Worm (Caenorhabditis elegans) whole organism, young adult: ENCODE data around the gene ttr-17.

ENCODE experiments used
- F10E7.11 ChIP-seq: sonication (generic microtip); optimal IDR thresholded peaks from 2 replicates; lab custom pipeline; 2017; ENCODE audit warnings: mild to moderate bottlenecking, missing genetic modification characterization, moderate library complexity, missing compliant biosample characterization
- F33H1.4 ChIP-seq: fragments of 200-800 bp; sonication (Bioruptor generic); IDR thresholded peaks from 2 replicates; pipeline ENCODE4 v1.3.6; 2022; ENCODE audit warnings: missing genetic modification reagents, missing genetic modification characterization, missing compliant biosample characterization
- F49E8.2 ChIP-seq: sonication (generic microtip); optimal IDR thresholded peaks from 3 replicates; lab custom pipeline; 2017; ENCODE audit warnings: missing genetic modification characterization, mild to moderate bottlenecking, missing compliant biosample characterization, antibody characterized with exemption, moderate library complexity; ENCODE audit not compliant: insufficient read depth
- K12H6.12 ChIP-seq: fragments of 200-800 bp; sonication (Bioruptor generic); optimal IDR thresholded peaks from 2 replicates; lab custom pipeline; 2018; ENCODE audit warnings: mild to moderate bottlenecking, missing genetic modification characterization, missing compliant biosample characterization
- Y67H2A.10 ChIP-seq: fragments of 200-800 bp; sonication (Bioruptor generic); conservative IDR thresholded peaks from 2 replicates; pipeline ENCODE4 v1.3.6; 2022; ENCODE audit warnings: missing genetic modification reagents, missing genetic modification characterization, missing compliant biosample characterization
- Y79H2A.3 ChIP-seq: fragments of 200-800 bp; sonication (Bioruptor generic); conservative IDR thresholded peaks from 2 replicates; pipeline ENCODE4 v1.3.6; 2022; ENCODE audit warnings: missing genetic modification reagents, missing genetic modification characterization, missing compliant biosample characterization
- Y95B8A.8 ChIP-seq: fragments of 200-800 bp; sonication (Bioruptor generic); IDR thresholded peaks from 2 replicates; pipeline ENCODE4 v1.3.6; 2022; ENCODE audit warnings: missing genetic modification reagents, missing genetic modification characterization, missing compliant biosample characterization
- aptf-3 ChIP-seq: fragments of 200-800 bp; sonication (Bioruptor generic); IDR thresholded peaks from 2 replicates; pipeline ENCODE4 v1.3.6; 2022; ENCODE audit warnings: missing genetic modification characterization, missing compliant biosample characterization
- atf-7 ChIP-seq: sonication (generic microtip); optimal IDR thresholded peaks from 2 replicates; lab custom pipeline; 2017; ENCODE audit warnings: mild to moderate bottlenecking, missing genetic modification characterization, missing compliant biosample characterization
- attf-3 ChIP-seq: fragments of 200-800 bp; sonication (Bioruptor generic); conservative IDR thresholded peaks from 2 replicates; pipeline ENCODE4 v1.3.6; 2022; ENCODE audit warnings: missing genetic modification reagents, missing genetic modification characterization, missing compliant biosample characterization
- attf-6 ChIP-seq: fragments of 200-800 bp; sonication (Bioruptor generic); IDR thresholded peaks from 2 replicates; pipeline ENCODE4 v1.3.6; 2022; ENCODE audit warnings: missing genetic modification reagents, missing genetic modification characterization, missing compliant biosample characterization
- ccch-3 ChIP-seq: fragments of 200-800 bp; sonication (Bioruptor generic); optimal IDR thresholded peaks from 2 replicates; lab custom pipeline; 2018; ENCODE audit warnings: mild to moderate bottlenecking, missing genetic modification characterization, missing compliant biosample characterization
- cebp-1 ChIP-seq, 2 experiments: fragments of 200-800 bp in 1 of 2; sonication (Bioruptor generic) in 1 of 2; sonication (generic microtip) in 1 of 2; IDR thresholded peaks in 1 of 2; optimal IDR thresholded peaks in 1 of 2; 2 replicates each; pipeline versions ENCODE4 v1.3.6 to Lab custom; 2017 to 2022; ENCODE audit warnings: missing compliant biosample characterization in 2 of 2, missing genetic modification characterization in 2 of 2, mild to moderate bottlenecking in 1 of 2, missing genetic modification reagents in 1 of 2, moderate library complexity in 1 of 2
- ceh-100 ChIP-seq: fragments of 200-800 bp; sonication (Bioruptor generic); IDR thresholded peaks from 2 replicates; pipeline ENCODE4 v1.3.6; 2022; ENCODE audit warnings: missing genetic modification reagents, missing genetic modification characterization, missing compliant biosample characterization
- chd-7 ChIP-seq: sonication (generic microtip); optimal IDR thresholded peaks from 2 replicates; lab custom pipeline; 2016; ENCODE audit warnings: mild to moderate bottlenecking, missing genetic modification characterization, moderate library complexity, missing compliant biosample characterization
- die-1 ChIP-seq: sonication (generic microtip); optimal IDR thresholded peaks from 2 replicates; lab custom pipeline; 2016; ENCODE audit warnings: missing genotype, mild to moderate bottlenecking, missing genetic modification characterization, missing compliant biosample characterization
- dox-1 ChIP-seq: fragments of 200-800 bp; sonication (Bioruptor generic); IDR thresholded peaks from 2 replicates; pipeline ENCODE4 v1.3.6; 2022; ENCODE audit warnings: missing genetic modification reagents, missing genetic modification characterization, missing compliant biosample characterization
- dpff-1 ChIP-seq: sonication (generic microtip); optimal IDR thresholded peaks from 2 replicates; lab custom pipeline; 2017; ENCODE audit warnings: mild to moderate bottlenecking, missing genetic modification characterization, missing compliant biosample characterization
- efl-1 ChIP-seq: fragments of 150-350 bp; optimal IDR thresholded peaks from 2 replicates; lab custom pipeline; 2014; ENCODE audit warnings: missing biosample characterization, missing genetic modification reagents, missing genetic modification characterization
- egl-44 ChIP-seq: fragments of 200-800 bp; sonication (Bioruptor generic); IDR thresholded peaks from 2 replicates; pipeline ENCODE4 v1.3.6; 2022; ENCODE audit warnings: missing genetic modification reagents, missing genetic modification characterization, missing compliant biosample characterization
- egrh-3 ChIP-seq: fragments of 200-800 bp; sonication (Bioruptor generic); IDR thresholded peaks from 2 replicates; pipeline ENCODE4 v1.3.6; 2022; ENCODE audit warnings: missing genetic modification reagents, missing genetic modification characterization, missing compliant biosample characterization
- fkh-3 ChIP-seq: sonication (generic microtip); optimal IDR thresholded peaks from 2 replicates; lab custom pipeline; 2016; ENCODE audit warnings: mild to moderate bottlenecking, missing genetic modification characterization, missing compliant biosample characterization
- hrde-1 ChIP-seq: sonication (generic microtip); optimal IDR thresholded peaks from 2 replicates; lab custom pipeline; 2016; ENCODE audit warnings: missing genetic modification characterization, mild to moderate bottlenecking, missing compliant biosample characterization, moderate library complexity, missing genotype, missing genetic modification reagents, borderline replicate concordance
- hsf-1 ChIP-seq: fragments of 200-800 bp; sonication (Bioruptor generic); IDR thresholded peaks from 2 replicates; pipeline ENCODE4 v1.3.6; 2022; ENCODE audit warnings: missing genetic modification reagents, missing genetic modification characterization, missing compliant biosample characterization
- let-607 ChIP-seq, 2 experiments: fragments of 200-800 bp in 1 of 2; sonication (Bioruptor generic) in 1 of 2; sonication (generic microtip) in 1 of 2; optimal IDR thresholded peaks; 2 replicates each; lab custom pipeline; 2016 to 2018; ENCODE audit warnings: mild to moderate bottlenecking in 2 of 2, missing compliant biosample characterization in 2 of 2, missing genetic modification characterization in 2 of 2, moderate library complexity in 2 of 2, missing genotype in 1 of 2
- lin-26 ChIP-seq: fragments of 200-800 bp; sonication (Bioruptor generic); IDR thresholded peaks from 2 replicates; pipeline ENCODE4 v1.3.6; 2022; ENCODE audit warnings: missing genetic modification reagents, missing genetic modification characterization, missing compliant biosample characterization
- lin-35 ChIP-seq, 3 experiments: fragments of 150-350 bp in 2 of 3; sonication (generic microtip) in 1 of 3; optimal IDR thresholded peaks; 2 replicates each; lab custom pipeline; 2014 to 2018; ENCODE audit warnings: missing biosample characterization in 3 of 3, missing genetic modification characterization in 3 of 3, missing genetic modification reagents in 3 of 3
- lin-40 ChIP-seq: sonication (generic microtip); optimal IDR thresholded peaks from 2 replicates; lab custom pipeline; 2016; ENCODE audit warnings: missing genetic modification characterization, mild to moderate bottlenecking, missing compliant biosample characterization, missing genotype, missing genetic modification reagents
- madf-10 ChIP-seq: sonication (generic microtip); optimal IDR thresholded peaks from 2 replicates; lab custom pipeline; 2016; ENCODE audit warnings: mild to moderate bottlenecking, missing genetic modification characterization, missing compliant biosample characterization
- madf-6 ChIP-seq: fragments of 200-800 bp; sonication (Bioruptor generic); IDR thresholded peaks from 2 replicates; pipeline ENCODE4 v1.3.6; 2022; ENCODE audit warnings: missing genetic modification reagents, missing genetic modification characterization, missing compliant biosample characterization
- madf-8 ChIP-seq: fragments of 200-800 bp; sonication (Bioruptor generic); conservative IDR thresholded peaks from 2 replicates; pipeline ENCODE4 v1.3.6; 2022; ENCODE audit warnings: missing genetic modification reagents, missing genetic modification characterization, missing compliant biosample characterization
- mes-4 ChIP-seq: sonication (generic microtip); optimal IDR thresholded peaks from 2 replicates; lab custom pipeline; 2016; ENCODE audit warnings: missing genotype, missing genetic modification characterization, missing compliant biosample characterization
- mxl-1 ChIP-seq: sonication (generic microtip); optimal IDR thresholded peaks from 2 replicates; lab custom pipeline; 2016; ENCODE audit warnings: missing genetic modification characterization, missing compliant biosample characterization
- nfyb-1 ChIP-seq: fragments of 200-800 bp; sonication (Bioruptor generic); IDR thresholded peaks from 2 replicates; pipeline ENCODE4 v1.3.6; 2022; ENCODE audit warnings: missing genetic modification reagents, missing genetic modification characterization, missing compliant biosample characterization
- nhr-80 ChIP-seq: sonication (generic microtip); optimal IDR thresholded peaks from 2 replicates; lab custom pipeline; 2016; ENCODE audit warnings: missing genetic modification characterization, missing compliant biosample characterization
- pbrm-1 ChIP-seq: fragments of 200-800 bp; sonication (Bioruptor generic); IDR thresholded peaks from 2 replicates; pipeline ENCODE4 v1.3.6; 2022; ENCODE audit warnings: missing genetic modification reagents, missing genetic modification characterization, missing compliant biosample characterization
- pha-4 ChIP-seq: fragments of 150-350 bp; sonication (generic microtip); optimal IDR thresholded peaks from 2 replicates; lab custom pipeline; 2014; ENCODE audit warnings: missing biosample characterization, missing genetic modification reagents, missing genetic modification characterization
- repo-1 ChIP-seq: sonication (generic microtip); optimal IDR thresholded peaks from 2 replicates; lab custom pipeline; 2017; ENCODE audit warnings: mild to moderate bottlenecking, missing genetic modification characterization, missing compliant biosample characterization
- sdz-38 ChIP-seq: sonication (generic microtip); optimal IDR thresholded peaks from 2 replicates; lab custom pipeline; 2016; ENCODE audit warnings: missing genotype, missing genetic modification characterization, missing compliant biosample characterization
- sea-2 ChIP-seq: fragments of 200-800 bp; sonication (Bioruptor generic); IDR thresholded peaks from 2 replicates; pipeline ENCODE4 v1.3.6; 2022; ENCODE audit warnings: missing genetic modification characterization, missing compliant biosample characterization
- snpc-1.1 ChIP-seq: sonication (generic microtip); optimal IDR thresholded peaks from 2 replicates; lab custom pipeline; 2017; ENCODE audit warnings: missing genetic modification characterization, mild to moderate bottlenecking, missing compliant biosample characterization, antibody characterized with exemption, moderate library complexity, missing genotype, missing genetic modification reagents; ENCODE audit not compliant: insufficient read depth
- snpc-1.3 ChIP-seq: sonication (generic microtip); optimal IDR thresholded peaks from 2 replicates; lab custom pipeline; 2017; ENCODE audit warnings: missing genetic modification characterization, mild to moderate bottlenecking, missing compliant biosample characterization, antibody characterized with exemption, moderate library complexity, missing genotype, missing genetic modification reagents; ENCODE audit not compliant: insufficient read depth
- tbx-9 ChIP-seq: sonication (generic microtip); optimal IDR thresholded peaks from 2 replicates; lab custom pipeline; 2016; ENCODE audit warnings: borderline replicate concordance, missing genetic modification characterization, inconsistent platforms, missing compliant biosample characterization
- tlf-1 ChIP-seq: fragments of 200-800 bp; sonication (Bioruptor generic); optimal IDR thresholded peaks from 2 replicates; lab custom pipeline; 2018; ENCODE audit warnings: mild to moderate bottlenecking, missing genetic modification characterization, missing compliant biosample characterization
- ztf-18 ChIP-seq: sonication (generic microtip); optimal IDR thresholded peaks from 2 replicates; lab custom pipeline; 2016; ENCODE audit warnings: missing genotype, mild to moderate bottlenecking, missing genetic modification characterization, missing compliant biosample characterization
- ztf-22 ChIP-seq: fragments of 200-800 bp; sonication (Bioruptor generic); optimal IDR thresholded peaks from 2 replicates; lab custom pipeline; 2018; ENCODE audit warnings: mild to moderate bottlenecking, missing genetic modification characterization, moderate library complexity, missing compliant biosample characterization
- ztf-26 ChIP-seq: sonication (generic microtip); optimal IDR thresholded peaks from 2 replicates; lab custom pipeline; 2017; ENCODE audit warnings: missing genetic modification characterization, missing compliant biosample characterization
- ztf-3 ChIP-seq: fragments of 200-800 bp; sonication (Bioruptor generic); optimal IDR thresholded peaks from 2 replicates; lab custom pipeline; 2018; ENCODE audit warnings: mild to moderate bottlenecking, missing genetic modification characterization, missing compliant biosample characterization

The ttr-17 gene

ce11 chrIV:11027560-11027959, 39.3 kb downstream of the ttr-17 start (continued):
- TF ChIP-seq attf-6, result no peak
- TF ChIP-seq lin-26 (GFP tag; lab: Robert Waterston, UW), result no peak
- peak; percentile 49; the same call in 1 of the 2 replicates for TF ChIP-seq dox-1 (GFP tag; lab: Robert Waterston, UW)
- peak; percentile 67 for TF ChIP-seq madf-10 (tag; lab: Kevin White, UChicago)
- peak; percentile 42 for TF ChIP-seq tlf-1 (GFP tag; lab: Kevin White, UChicago)
- TF ChIP-seq atf-7 (tag; lab: Kevin White, UChicago), result peak; percentile 53
- no peak for TF ChIP-seq F49E8.2
- TF ChIP-seq K12H6.12 (tag; lab: Kevin White, UChicago), result peak; percentile 68
- TF ChIP-seq fkh-3 (tag; lab: Kevin White, UChicago), result no peak
- no peak for TF ChIP-seq die-1 (tag; lab: Kevin White, UChicago)
- TF ChIP-seq pha-4 (tag; lab: Kevin White, UChicago), result no peak
- peak; percentile 81 for TF ChIP-seq ztf-22 (GFP tag; lab: Kevin White, UChicago)
- TF ChIP-seq ccch-3 (GFP tag; lab: Kevin White, UChicago), result no peak
- no peak for TF ChIP-seq ceh-100 (GFP tag; lab: Robert Waterston, UW)
- TF ChIP-seq snpc-1.1 (tag; lab: Kevin White, UChicago), result no peak
- TF ChIP-seq Y95B8A.8 (GFP tag; lab: Robert Waterston, UW), result no peak
- TF ChIP-seq cebp-1 (GFP tag; IDR thresholded peaks at IDR 0.05; lab: Robert Waterston, UW), result no peak
- TF ChIP-seq cebp-1 (tag; optimal IDR thresholded peaks at IDR 0.05; lab: Kevin White, UChicago), result peak; percentile 47
- TF ChIP-seq ztf-26 (tag; lab: Kevin White, UChicago), result no peak
- peak; percentile 42 for TF ChIP-seq chd-7
- no peak for TF ChIP-seq efl-1
- peak; percentile 65 for TF ChIP-seq lin-40
- no peak for TF ChIP-seq mxl-1 (tag; lab: Kevin White, UChicago)
- TF ChIP-seq pbrm-1 (GFP tag; lab: Robert Waterston, UW), result no peak
- no peak for TF ChIP-seq F33H1.4 (GFP tag; lab: Robert Waterston, UW)
- TF ChIP-seq mes-4 (tag; lab: Kevin White, UChicago), result no peak
- no peak for TF ChIP-seq hrde-1 (tag; lab: Kevin White, UChicago)
- peak; percentile 20 for TF ChIP-seq repo-1 (tag; lab: Kevin White, UChicago)
- TF ChIP-seq let-607 (tag; optimal IDR thresholded peaks at IDR 0.05; lab: Kevin White, UChicago), result peak; percentile 96 to 98
- TF ChIP-seq egrh-3, result no peak
- TF ChIP-seq aptf-3, result no peak
- TF ChIP-seq lin-35 (GFP tag; optimal IDR thresholded peaks at IDR 0.05; lab: Kevin White, UChicago), result peak in 1 of 3 experiments; percentile 29
- no peak for TF ChIP-seq ztf-3 (GFP tag; lab: Kevin White, UChicago)
- no peak for TF ChIP-seq F10E7.11 (tag; lab: Kevin White, UChicago)
- no peak for TF ChIP-seq sea-2 (GFP tag; lab: Robert Waterston, UW)
- TF ChIP-seq egl-44 (GFP tag; lab: Robert Waterston, UW), result no peak
- peak; percentile 88 for TF ChIP-seq nhr-80 (tag; lab: Kevin White, UChicago)
- TF ChIP-seq snpc-1.3 (tag; lab: Kevin White, UChicago), result no peak
- TF ChIP-seq attf-3 (GFP tag; lab: Robert Waterston, UW), result no peak
- no peak for TF ChIP-seq tbx-9 (tag; lab: Kevin White, UChicago)
- peak; percentile 90 for TF ChIP-seq hsf-1 (GFP tag; lab: Robert Waterston, UW)
- TF ChIP-seq dpff-1 (tag; lab: Kevin White, UChicago), result no peak
- TF ChIP-seq sdz-38 (tag; lab: Kevin White, UChicago), result no peak
- TF ChIP-seq Y67H2A.10 (GFP tag; lab: Robert Waterston, UW), result no peak
- TF ChIP-seq madf-6 (GFP tag; lab: Robert Waterston, UW), result no peak
- TF ChIP-seq nfyb-1 (GFP tag; lab: Robert Waterston, UW), result peak; percentile 58; the same call in 1 of the 2 replicates
- TF ChIP-seq ztf-18, result peak; percentile 29
- TF ChIP-seq madf-8, result no peak
- TF ChIP-seq Y79H2A.3 (GFP tag; lab: Robert Waterston, UW), result no peak
